Fruit fly (Drosophila melanogaster): ENCODE data around the gene CG46448.

DNA sequence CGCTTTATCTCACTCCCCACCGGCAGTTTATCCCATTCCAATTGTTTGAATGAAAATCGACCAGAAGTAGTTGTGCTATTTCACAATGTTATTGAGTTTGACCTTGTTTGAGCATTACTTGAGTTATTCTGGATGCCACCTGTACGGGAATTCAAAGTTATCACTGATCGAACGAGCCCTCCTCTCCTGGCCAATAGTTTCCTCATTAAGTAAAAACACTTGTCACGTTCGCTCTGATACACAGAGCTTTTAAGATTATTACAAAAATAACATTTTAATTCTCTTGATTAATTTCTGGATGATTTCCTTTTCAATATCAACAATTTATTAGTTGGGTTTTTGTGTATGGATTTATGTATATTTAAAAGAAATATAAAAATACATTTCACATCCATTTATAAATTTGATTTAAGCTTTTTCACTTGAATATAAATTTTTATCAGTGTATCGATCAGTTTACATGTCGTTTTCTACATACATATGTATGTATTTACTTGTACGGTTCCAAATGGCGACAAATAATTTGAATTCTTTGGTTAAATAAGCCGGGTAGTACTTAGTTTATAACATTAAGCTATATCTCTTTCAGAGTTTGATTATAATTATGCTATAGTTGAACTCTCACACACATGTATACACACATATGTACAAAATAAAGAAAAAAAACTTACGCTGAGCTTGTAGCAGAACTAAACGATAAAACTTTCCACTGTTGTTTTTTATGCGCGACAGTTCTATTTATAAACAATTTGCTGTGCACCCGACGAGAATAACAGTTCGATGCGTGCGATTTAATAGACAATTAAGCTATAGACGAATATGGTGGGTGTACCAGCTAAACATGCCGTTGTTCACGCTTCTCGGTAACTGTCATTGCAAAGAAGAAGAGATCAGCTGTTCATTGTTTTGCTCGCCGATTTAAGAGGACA is 17.4 kb upstream of the CG46448 start, which contains the start of the genes CG3609 and CG15390:
- TF ChIP-seq cic (GFP tag; optimal IDR thresholded peaks at IDR 0.05), result peak; percentile 86
- peak; percentile 79 for TF ChIP-seq ovo (GFP tag; optimal IDR thresholded peaks at IDR 0.05)
- TF ChIP-seq CG7045 (GFP tag; optimal IDR thresholded peaks at IDR 0.05), result peak; percentile 78
- TF ChIP-seq CG5204 (GFP tag; optimal IDR thresholded peaks at IDR 0.05), result peak; percentile 88
- TF ChIP-seq Mnt (GFP tag; optimal IDR thresholded peaks at IDR 0.05), result peak; percentile 96
- TF ChIP-seq CG11617 (GFP tag; optimal IDR thresholded peaks at IDR 0.05), result peak; percentile 86
- TF ChIP-seq kay (GFP tag; ENCODE audit: borderline replicate concordance), result no peak
- TF ChIP-seq CG14711 (tag; optimal IDR thresholded peaks at IDR 0.05), result peak; percentile 65
- peak; percentile 92 for TF ChIP-seq CG33017 (tag; optimal IDR thresholded peaks at IDR 0.05)
- peak; percentile 62 for TF ChIP-seq pad (GFP tag; optimal IDR thresholded peaks at IDR 0.05)
- TF ChIP-seq toe (GFP tag; optimal IDR thresholded peaks at IDR 0.05), result peak; percentile 90
- no peak for TF ChIP-seq Clk (GFP tag; optimal IDR thresholded peaks at IDR 0.05)
